Fruit fly (Drosophila melanogaster): ENCODE measurements around the gene CG14187.

CG14187 gene

dm6 chr3L:20088755-20089334 is 23.8 kb downstream of the CG14187 start, which contains the start of gene sNPF-R (continued):
- TF ChIP-seq nerfin-1 (tag; optimal IDR thresholded peaks at IDR 0.05) = no peak
- TF ChIP-seq chinmo (GFP tag; IDR thresholded peaks at IDR 0.05; ENCODE audit: partially characterized antibody) = peak; percentile 88; the same call in 3 of the 4 replicates
- TF ChIP-seq lab (GFP tag; optimal IDR thresholded peaks at IDR 0.05) = peak; percentile 53
- no peak for TF ChIP-seq CG3407 (GFP tag; optimal IDR thresholded peaks at IDR 0.05)
- TF ChIP-seq abd-A (tag; optimal IDR thresholded peaks at IDR 0.05) = peak; percentile 85
- peak; percentile 25; the same call in 1 of the 2 replicates for TF ChIP-seq CG42726 (GFP tag; IDR thresholded peaks at IDR 0.05; ENCODE audit: partially characterized antibody)
- no peak for TF ChIP-seq nerfin-2 (GFP tag; IDR thresholded peaks at IDR 0.05; ENCODE audit: partially characterized antibody)

- peak; percentile 91 for TF ChIP-seq Ets65A (GFP tag)
- TF ChIP-seq CG10462 (GFP tag; optimal IDR thresholded peaks at IDR 0.05) = no peak
- TF ChIP-seq E2f2 (GFP tag; IDR thresholded peaks at IDR 0.05) = no peak
Observed at dm6 chr3L:20085035-20085434, 27.6 kb downstream of the CG14187 start.

- TF ChIP-seq CG15269 (tag; optimal IDR thresholded peaks at IDR 0.05) = peak; percentile 34
- peak; percentile 32; the same call in 1 of the 3 replicates for TF ChIP-seq CG11093 (GFP tag; IDR thresholded peaks at IDR 0.05)
- TF ChIP-seq caup (GFP tag; optimal IDR thresholded peaks at IDR 0.05; ENCODE audit: severe bottlenecking) = peak; percentile 1
- no peak for TF ChIP-seq sim (GFP tag; IDR thresholded peaks at IDR 0.05)
- no peak for TF ChIP-seq insv (GFP tag; optimal IDR thresholded peaks at IDR 0.05)
- peak; percentile 29 for TF ChIP-seq Meics (GFP tag; optimal IDR thresholded peaks at IDR 0.05)
- peak; percentile 18 for TF ChIP-seq dmrt99B (tag; optimal IDR thresholded peaks at IDR 0.05)
- peak; percentile 11 for TF ChIP-seq cwo (GFP tag; optimal IDR thresholded peaks at IDR 0.05)
- TF ChIP-seq CG12659 (GFP tag; optimal IDR thresholded peaks at IDR 0.05) = peak; percentile 2
- TF ChIP-seq CG2889 (GFP tag; IDR thresholded peaks at IDR 0.05) = peak; percentile 23; the same call in 1 of the 3 replicates
- peak; percentile 58 for TF ChIP-seq lab (GFP tag; optimal IDR thresholded peaks at IDR 0.05)
- peak; percentile 76 for TF ChIP-seq CG18599 (GFP tag; optimal IDR thresholded peaks at IDR 0.05)
- TF ChIP-seq seq (GFP tag; IDR thresholded peaks at IDR 0.05) = 0 out of 2 replicates have a peak, but pooled peaks have one; percentile 54
- peak; percentile 55 for TF ChIP-seq CG2120 (GFP tag; optimal IDR thresholded peaks at IDR 0.05)
- no peak for TF ChIP-seq sima (GFP tag; optimal IDR thresholded peaks at IDR 0.05)
- peak; percentile 55 for TF ChIP-seq Hmr (GFP tag; optimal IDR thresholded peaks at IDR 0.05)
- no peak for TF ChIP-seq twi (tag; optimal IDR thresholded peaks at IDR 0.05)
- peak; percentile 28 for TF ChIP-seq CG3281 (GFP tag; optimal IDR thresholded peaks at IDR 0.05)
- peak; percentile 34 for TF ChIP-seq CG15514 (GFP tag; optimal IDR thresholded peaks at IDR 0.05)
- TF ChIP-seq nerfin-1 (tag; optimal IDR thresholded peaks at IDR 0.05) = no peak
- peak; percentile 57 for TF ChIP-seq sens (GFP tag)
- peak; percentile 24 for TF ChIP-seq Ets65A (GFP tag)
- TF ChIP-seq Hr51 (GFP tag; optimal IDR thresholded peaks at IDR 0.05) = peak in 1 of 2 experiments; percentile 29
Observed at dm6 chr3L:20062546-20062945, 50.1 kb downstream of the CG14187 start.

Measured in whole organism, embryonic.